Worm (Caenorhabditis elegans): Measurements from ENCODE around the gene H12I19.115.

ce11 chrIV:14158086-14158485 lies 30.4 kb upstream of the H12I19.115 start, which contains the start of gene R05A10.8:
- TF ChIP-seq ceh-13 (GFP tag; optimal IDR thresholded peaks at IDR 0.05) (no peak), flt-1 (GFP tag; IDR thresholded peaks at IDR 0.05) (no peak), tbx-11 (GFP tag; IDR thresholded peaks at IDR 0.05) (no peak), tbx-37 (GFP tag; conservative IDR thresholded peaks at IDR 0.05) (no peak), B0310.2 (tag; optimal IDR thresholded peaks at IDR 0.05) (no peak), ama-1 (optimal IDR thresholded peaks at IDR 0.05) (no peak), F13C5.2 (tag; optimal IDR thresholded peaks at IDR 0.05) (no peak), tra-4 (tag; optimal IDR thresholded peaks at IDR 0.05) (no peak), ets-7 (tag; optimal IDR thresholded peaks at IDR 0.05) (no peak), hmbx-1 (tag; optimal IDR thresholded peaks at IDR 0.05) (no peak), sea-1 (GFP tag; conservative IDR thresholded peaks at IDR 0.05) (no peak), scrt-1 (GFP tag; IDR thresholded peaks at IDR 0.05) (no peak), aly-1 (tag; optimal IDR thresholded peaks at IDR 0.05) (no peak)

All from whole organism, early embryonic.